Worm (Caenorhabditis elegans): Measurements from ENCODE around the gene C55A6.3.
"Not testable (repeated sequence)": the region's sequence is repeated elsewhere in the genome, so short reads cannot be mapped to it uniquely, and the experiment has no call there.

DNA sequence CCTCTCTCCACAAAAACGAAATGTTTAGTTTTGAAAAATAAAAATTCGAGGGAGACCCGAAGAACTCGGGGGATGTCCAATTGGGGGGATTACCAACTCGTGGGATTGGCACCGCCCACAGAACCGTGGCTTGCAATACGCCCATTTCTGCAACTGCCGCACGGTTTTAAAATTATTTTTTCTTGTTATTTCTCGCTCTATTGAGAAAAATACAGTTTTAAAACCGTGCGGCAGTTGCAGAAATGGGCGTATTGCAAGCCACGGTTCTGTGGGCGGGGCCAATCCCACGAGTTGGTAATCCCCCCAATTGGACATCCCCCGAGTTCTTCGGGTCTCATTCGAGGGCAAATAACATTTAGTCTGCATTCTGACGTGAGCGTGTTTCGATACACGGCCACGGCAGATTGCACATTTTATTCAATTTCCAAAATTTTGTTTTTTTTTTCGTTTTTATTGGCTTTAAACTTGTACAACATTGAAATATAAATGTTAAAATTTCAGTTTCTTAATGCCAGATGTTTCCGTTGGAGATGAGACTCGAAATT, 8.4 kb downstream of the C55A6.3 start, which contains the start of the genes C55A6.1 and C55A6.10:
- not testable (repeated sequence) for TF ChIP-seq ztf-29 (GFP tag; IDR thresholded peaks at IDR 0.05); klf-2 (GFP tag; conservative IDR thresholded peaks at IDR 0.05); ref-1 (GFP tag; conservative IDR thresholded peaks at IDR 0.05); T22C8.4 (GFP tag; IDR thresholded peaks at IDR 0.05)
- TF ChIP-seq tab-1 (GFP tag; IDR thresholded peaks at IDR 0.05) (0 out of 2 replicates have a peak, but pooled peaks have one; percentile 39), flt-1 (GFP tag; IDR thresholded peaks at IDR 0.05) (0 out of 2 replicates have a peak, but pooled peaks have one; percentile 24), ztf-23 (GFP tag; IDR thresholded peaks at IDR 0.05) (peak; percentile 68; the same call in 1 of the 2 replicates), cog-1 (tag; optimal IDR thresholded peaks at IDR 0.05) (peak; percentile 1)
